Worm (Caenorhabditis elegans) whole organism, midembryonic: ENCODE results near the gene psme-3.
A peak's percentile ranks its signal among the peaks of the same experiment; 100 is the strongest.

ENCODE experiments used
- T22C8.4 ChIP-seq: fragments of 200-800 bp; sonication (Bioruptor generic); IDR thresholded peaks from 2 replicates; pipeline ENCODE4 v1.3.6; 2022; ENCODE audit warnings: missing genetic modification characterization, missing compliant biosample characterization
- cog-1 ChIP-seq: sonication (generic microtip); optimal IDR thresholded peaks from 2 replicates; lab custom pipeline; 2016; ENCODE audit warnings: missing genetic modification characterization, missing compliant biosample characterization
- flt-1 ChIP-seq: fragments of 200-800 bp; sonication (Bioruptor generic); IDR thresholded peaks from 2 replicates; pipeline ENCODE4 v1.3.6; 2022; ENCODE audit warnings: missing genetic modification characterization, missing compliant biosample characterization
- klf-2 ChIP-seq: fragments of 200-800 bp; sonication (Bioruptor generic); conservative IDR thresholded peaks from 2 replicates; pipeline ENCODE4 v1.3.6; 2022; ENCODE audit warnings: missing genetic modification reagents, missing genetic modification characterization, missing compliant biosample characterization
- med-1 ChIP-seq: sonication (generic microtip); optimal IDR thresholded peaks from 2 replicates; lab custom pipeline; 2017; ENCODE audit warnings: missing genetic modification characterization, mild to moderate bottlenecking, missing compliant biosample characterization, antibody characterized with exemption, missing genetic modification reagents; ENCODE audit not compliant: insufficient read depth
- ref-1 ChIP-seq: fragments of 200-800 bp; sonication (Bioruptor generic); conservative IDR thresholded peaks from 2 replicates; pipeline ENCODE4 v1.3.6; 2022; ENCODE audit warnings: missing genetic modification reagents, missing genetic modification characterization, missing compliant biosample characterization
- tab-1 ChIP-seq: fragments of 200-800 bp; sonication (Bioruptor generic); IDR thresholded peaks from 2 replicates; pipeline ENCODE4 v1.3.6; 2022; ENCODE audit warnings: missing genetic modification characterization, missing compliant biosample characterization
- ztf-23 ChIP-seq: fragments of 200-800 bp; sonication (Bioruptor generic); IDR thresholded peaks from 2 replicates; pipeline ENCODE4 v1.3.6; 2022; ENCODE audit warnings: missing genetic modification reagents, missing genetic modification characterization, missing compliant biosample characterization
- ztf-29 ChIP-seq: fragments of 200-800 bp; sonication (Bioruptor generic); IDR thresholded peaks from 2 replicates; pipeline ENCODE4 v1.3.6; 2022; ENCODE audit warnings: missing genetic modification reagents, missing genetic modification characterization, missing compliant biosample characterization

The psme-3 gene

DNA sequence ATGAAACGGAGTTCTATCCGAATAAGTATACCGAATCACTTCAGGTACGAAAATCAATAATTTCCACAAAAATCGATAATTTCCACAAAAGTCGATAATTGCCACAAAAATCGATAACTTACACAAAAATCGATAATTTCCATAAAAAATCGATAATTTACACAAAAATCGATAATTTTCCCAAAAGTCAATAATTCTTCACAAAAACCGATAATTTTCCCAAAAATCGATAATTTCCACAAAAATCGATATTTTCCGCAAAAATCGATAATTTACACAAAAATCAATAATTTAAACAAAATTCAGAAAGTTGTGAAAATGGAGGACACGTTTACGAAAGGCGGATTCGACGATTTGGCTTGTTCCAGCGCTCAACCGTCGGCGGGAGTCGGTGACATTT is 46.9 kb downstream of the psme-3 start:
- no peak for TF ChIP-seq tab-1 (GFP tag; lab: Robert Waterston, UW)
- peak; percentile 99 for TF ChIP-seq T22C8.4 (GFP tag; lab: Robert Waterston, UW)

DNA sequence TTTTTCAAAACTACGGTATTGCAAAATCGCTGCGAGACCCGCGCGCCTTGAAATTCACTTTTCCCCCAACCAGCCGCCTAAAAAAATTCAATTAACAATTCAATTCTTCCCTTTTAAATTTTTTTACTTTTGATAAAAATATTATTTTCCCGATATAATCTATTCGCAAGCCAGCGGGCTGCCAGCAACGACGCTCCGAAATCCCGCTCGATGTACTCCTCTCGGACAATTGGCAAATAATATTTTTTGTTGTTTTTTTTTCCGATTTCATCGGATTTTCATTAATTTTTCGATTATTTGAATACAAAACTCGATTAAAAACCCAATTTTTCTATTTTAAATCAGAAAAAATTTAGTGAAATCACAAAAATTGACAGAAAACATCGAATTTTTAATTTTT is 47.9 kb downstream of the psme-3 start:
- TF ChIP-seq tab-1 (GFP tag; lab: Robert Waterston, UW) (no peak), med-1 (no peak), klf-2 (GFP tag; lab: Robert Waterston, UW) (no peak), ztf-29 (GFP tag; lab: Robert Waterston, UW) (no peak), ztf-23 (GFP tag; lab: Robert Waterston, UW) (no peak), flt-1 (GFP tag; lab: Robert Waterston, UW) (no peak), T22C8.4 (GFP tag; lab: Robert Waterston, UW) (no peak), cog-1 (no peak), ref-1 (GFP tag; lab: Robert Waterston, UW) (no peak)

DNA sequence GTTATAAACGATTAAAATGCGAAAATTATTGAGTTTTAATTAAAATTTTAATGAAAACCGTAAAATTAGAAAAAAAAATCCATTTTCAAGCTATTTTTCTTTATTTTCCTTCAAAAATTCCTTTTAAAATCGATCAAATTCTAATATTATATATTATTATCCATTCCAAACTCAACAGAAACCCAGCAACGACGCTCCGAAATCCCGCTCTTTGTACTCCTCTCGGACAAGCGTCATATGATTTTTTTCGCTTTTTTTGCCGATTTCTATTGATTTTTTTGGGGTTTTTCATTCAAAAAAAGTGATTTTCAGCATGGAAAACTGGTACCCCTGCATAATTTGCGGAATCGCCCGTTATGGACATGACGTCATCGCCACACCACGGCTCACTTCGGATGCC is 48.5 kb downstream of the psme-3 start, which contains the start of gene ceh-91:
TSS of gene ceh-91 (plus strand) at position 301 of the 400 bp plus-strand sequence.
- TF ChIP-seq med-1 = no peak
- TF ChIP-seq klf-2 (GFP tag; lab: Robert Waterston, UW) = no peak
- no peak for TF ChIP-seq ztf-23 (GFP tag; lab: Robert Waterston, UW)
